Worm (Caenorhabditis elegans) whole organism, early embryonic: ENCODE results near the gene T10B10.4.
A peak's percentile ranks its signal among the peaks of the same experiment; 100 is the strongest.

Source experiments
- B0310.2 ChIP-seq: sonication (generic microtip); optimal IDR thresholded peaks from 2 replicates; lab custom pipeline; 2016; ENCODE audit warnings: mild to moderate bottlenecking, missing genetic modification characterization, missing compliant biosample characterization
- F13C5.2 ChIP-seq: sonication (generic microtip); optimal IDR thresholded peaks from 2 replicates; lab custom pipeline; 2017; ENCODE audit warnings: mild to moderate bottlenecking, missing genetic modification characterization, inconsistent platforms, missing compliant biosample characterization
- aly-1 ChIP-seq: sonication (generic microtip); optimal IDR thresholded peaks from 2 replicates; lab custom pipeline; 2016; ENCODE audit warnings: missing genetic modification characterization, missing compliant biosample characterization
- ama-1 ChIP-seq: fragments of 150-350 bp; optimal IDR thresholded peaks from 2 replicates; lab custom pipeline; 2014
- ceh-13 ChIP-seq: fragments of 200-800 bp; sonication (Bioruptor generic); optimal IDR thresholded peaks from 2 replicates; lab custom pipeline; 2018; ENCODE audit warnings: mild to moderate bottlenecking, missing genetic modification characterization, missing compliant biosample characterization
- ceh-36 ChIP-seq: sonication (generic microtip); optimal IDR thresholded peaks from 2 replicates; lab custom pipeline; 2016; ENCODE audit warnings: missing genetic modification characterization, inconsistent platforms, missing compliant biosample characterization
- ets-7 ChIP-seq: sonication (generic microtip); optimal IDR thresholded peaks from 2 replicates; lab custom pipeline; 2016; ENCODE audit warnings: missing genotype, missing genetic modification characterization, missing compliant biosample characterization
- flt-1 ChIP-seq: fragments of 200-800 bp; sonication (Bioruptor generic); IDR thresholded peaks from 2 replicates; pipeline ENCODE4 v1.3.6; 2022; ENCODE audit warnings: missing genetic modification characterization, missing compliant biosample characterization
- hmbx-1 ChIP-seq: sonication (generic microtip); optimal IDR thresholded peaks from 2 replicates; lab custom pipeline; 2016; ENCODE audit warnings: mild to moderate bottlenecking, missing genetic modification characterization, missing compliant biosample characterization
- hmg-4 ChIP-seq: fragments of 200-800 bp; sonication (Bioruptor generic); optimal IDR thresholded peaks from 2 replicates; lab custom pipeline; 2018; ENCODE audit warnings: mild to moderate bottlenecking, missing genetic modification characterization, missing compliant biosample characterization
- hnd-1 ChIP-seq: sonication (generic microtip); optimal IDR thresholded peaks from 2 replicates; lab custom pipeline; 2016; ENCODE audit warnings: missing genetic modification characterization, missing compliant biosample characterization
- pes-1 ChIP-seq: fragments of 200-800 bp; sonication (Bioruptor generic); IDR thresholded peaks from 2 replicates; pipeline ENCODE4 v1.3.6; 2022; ENCODE audit warnings: missing genetic modification reagents, missing genetic modification characterization, missing compliant biosample characterization
- scrt-1 ChIP-seq: fragments of 200-800 bp; sonication (Bioruptor generic); IDR thresholded peaks from 2 replicates; pipeline ENCODE4 v1.3.6; 2022; ENCODE audit warnings: missing genetic modification characterization, missing compliant biosample characterization
- sea-1 ChIP-seq: fragments of 200-800 bp; sonication (Bioruptor generic); conservative IDR thresholded peaks from 2 replicates; pipeline ENCODE4 v1.3.6; 2022; ENCODE audit warnings: missing genetic modification characterization, missing compliant biosample characterization
- tbx-11 ChIP-seq: fragments of 200-800 bp; sonication (Bioruptor generic); IDR thresholded peaks from 2 replicates; pipeline ENCODE4 v1.3.6; 2022; ENCODE audit warnings: missing genetic modification characterization, missing compliant biosample characterization
- tbx-37 ChIP-seq: fragments of 200-800 bp; sonication (Bioruptor generic); conservative IDR thresholded peaks from 2 replicates; pipeline ENCODE4 v1.3.6; 2022; ENCODE audit warnings: missing genetic modification reagents, missing genetic modification characterization, missing compliant biosample characterization
- tra-4 ChIP-seq: sonication (generic microtip); optimal IDR thresholded peaks from 2 replicates; lab custom pipeline; 2017; ENCODE audit warnings: missing genetic modification characterization, missing compliant biosample characterization

Gene T10B10.4

ce11 chrX:15191370-15191769 is 1.4 kb downstream of the T10B10.4 start:
- TF ChIP-seq ama-1 (lab: Kevin White, UChicago), result no peak
- TF ChIP-seq sea-1 (GFP tag; lab: Robert Waterston, UW), result no peak
- TF ChIP-seq tra-4 (tag; lab: Kevin White, UChicago), result no peak
- no peak for TF ChIP-seq tbx-11 (GFP tag; lab: Robert Waterston, UW)
- no peak for TF ChIP-seq tbx-37 (GFP tag; lab: Robert Waterston, UW)
- TF ChIP-seq aly-1, result no peak
- no peak for TF ChIP-seq scrt-1
- TF ChIP-seq hnd-1 (tag; lab: Kevin White, UChicago), result no peak
- no peak for TF ChIP-seq B0310.2 (tag; lab: Kevin White, UChicago)
- TF ChIP-seq flt-1 (GFP tag; lab: Robert Waterston, UW), result no peak
- no peak for TF ChIP-seq ceh-36

ce11 chrX:15194283-15194682 is 4.4 kb downstream of the T10B10.4 start, which contains the start of gene phat-6:
phat-6 (minus strand) TSS chrX:15194383.
- no peak for TF ChIP-seq hmbx-1 (tag; lab: Kevin White, UChicago)
- no peak for TF ChIP-seq scrt-1
- TF ChIP-seq F13C5.2 (tag; lab: Kevin White, UChicago), result no peak
- no peak for TF ChIP-seq B0310.2 (tag; lab: Kevin White, UChicago)
- TF ChIP-seq tra-4 (tag; lab: Kevin White, UChicago), result no peak
- TF ChIP-seq tbx-11 (GFP tag; lab: Robert Waterston, UW), result no peak
- no peak for TF ChIP-seq ets-7 (tag; lab: Kevin White, UChicago)
- TF ChIP-seq pes-1, result no peak
- no peak for TF ChIP-seq hmg-4 (GFP tag; lab: Kevin White, UChicago)
- TF ChIP-seq sea-1 (GFP tag; lab: Robert Waterston, UW), result no peak
- TF ChIP-seq flt-1 (GFP tag; lab: Robert Waterston, UW), result no peak
- TF ChIP-seq ceh-36, result no peak
- TF ChIP-seq hnd-1 (tag; lab: Kevin White, UChicago), result no peak
- no peak for TF ChIP-seq tbx-37 (GFP tag; lab: Robert Waterston, UW)
- TF ChIP-seq ama-1 (lab: Kevin White, UChicago), result no peak
- no peak for TF ChIP-seq ceh-13 (GFP tag; lab: Kevin White, UChicago)
- TF ChIP-seq aly-1, result no peak

- TF ChIP-seq B0310.2 (tag; lab: Kevin White, UChicago), result no peak
- TF ChIP-seq hmbx-1 (tag; lab: Kevin White, UChicago), result no peak
- no peak for TF ChIP-seq tbx-11 (GFP tag; lab: Robert Waterston, UW)
- no peak for TF ChIP-seq pes-1
- no peak for TF ChIP-seq tbx-37 (GFP tag; lab: Robert Waterston, UW)
- no peak for TF ChIP-seq ceh-36
- TF ChIP-seq tra-4 (tag; lab: Kevin White, UChicago), result no peak
- TF ChIP-seq ets-7 (tag; lab: Kevin White, UChicago), result no peak
- TF ChIP-seq scrt-1, result no peak
- no peak for TF ChIP-seq F13C5.2 (tag; lab: Kevin White, UChicago)
- no peak for TF ChIP-seq sea-1 (GFP tag; lab: Robert Waterston, UW)
- TF ChIP-seq ceh-13 (GFP tag; lab: Kevin White, UChicago), result no peak
- no peak for TF ChIP-seq aly-1
- TF ChIP-seq flt-1 (GFP tag; lab: Robert Waterston, UW), result no peak
These were observed 9.1 kb downstream of the T10B10.4 start, which contains the start of gene snt-7 for ce11 chrX:15199052-15199451. snt-7 (minus strand) TSS chrX:15199152.

ce11 chrX:15200146-15200545 is 10.2 kb downstream of the T10B10.4 start:
- TF ChIP-seq hmbx-1 (tag; lab: Kevin White, UChicago) (no peak), F13C5.2 (tag; lab: Kevin White, UChicago) (no peak), ceh-36 (no peak), B0310.2 (tag; lab: Kevin White, UChicago) (no peak), ama-1 (lab: Kevin White, UChicago) (no peak), pes-1 (no peak), ceh-13 (GFP tag; lab: Kevin White, UChicago) (no peak), tbx-11 (GFP tag; lab: Robert Waterston, UW) (no peak), tbx-37 (GFP tag; lab: Robert Waterston, UW) (no peak), ets-7 (tag; lab: Kevin White, UChicago) (no peak)

ce11 chrX:15200720-15201119 is 10.8 kb downstream of the T10B10.4 start:
- TF ChIP-seq tbx-11 (GFP tag; lab: Robert Waterston, UW) (0 out of 2 replicates have a peak, but pooled peaks have one; percentile 55), pes-1 (peak; percentile 70), flt-1 (GFP tag; lab: Robert Waterston, UW) (peak; percentile 36; the same call in 1 of the 2 replicates), ceh-13 (GFP tag; lab: Kevin White, UChicago) (no peak), sea-1 (GFP tag; lab: Robert Waterston, UW) (peak; percentile 70; the same call in 1 of the 2 replicates), hnd-1 (tag; lab: Kevin White, UChicago) (no peak), tbx-37 (GFP tag; lab: Robert Waterston, UW) (0 out of 2 replicates have a peak, but pooled peaks have one; percentile 43)

ce11 chrX:15213182-15213829 is 23.4 kb downstream of the T10B10.4 start, which contains the start of the genes H03A11.13 and famk-1:
H03A11.13 (minus strand) TSS chrX:15213232.
famk-1 (minus strand) TSS chrX:15213259.
- TF ChIP-seq tbx-11 (GFP tag; lab: Robert Waterston, UW) (no peak), ama-1 (lab: Kevin White, UChicago) (no peak), hmbx-1 (tag; lab: Kevin White, UChicago) (no peak), scrt-1 (no peak), aly-1 (no peak), ets-7 (tag; lab: Kevin White, UChicago) (no peak), sea-1 (GFP tag; lab: Robert Waterston, UW) (no peak), hnd-1 (tag; lab: Kevin White, UChicago) (no peak), F13C5.2 (tag; lab: Kevin White, UChicago) (no peak), ceh-36 (no peak), tbx-37 (GFP tag; lab: Robert Waterston, UW) (no peak), flt-1 (GFP tag; lab: Robert Waterston, UW) (no peak), pes-1 (no peak)

- TF ChIP-seq hmg-4 (GFP tag; lab: Kevin White, UChicago) (no peak), flt-1 (GFP tag; lab: Robert Waterston, UW) (no peak), scrt-1 (no peak), ets-7 (tag; lab: Kevin White, UChicago) (no peak), B0310.2 (tag; lab: Kevin White, UChicago) (no peak), sea-1 (GFP tag; lab: Robert Waterston, UW) (no peak), tbx-11 (GFP tag; lab: Robert Waterston, UW) (no peak), ama-1 (lab: Kevin White, UChicago) (no peak)
These were observed 25.3 kb downstream of the T10B10.4 start for ce11 chrX:15215272-15215671.
